Worm (Caenorhabditis elegans): Measurements from ENCODE around the gene fkh-6.

ce11 chrII:4370842-4371241, 12.4 kb downstream of the fkh-6 start:
- no peak for TF ChIP-seq R02D3.7 (tag; optimal IDR thresholded peaks at IDR 0.05)
- no peak for TF ChIP-seq sma-9 (GFP tag; optimal IDR thresholded peaks at IDR 0.05)
- TF ChIP-seq sma-9 (tag; optimal IDR thresholded peaks at IDR 0.05) = no peak

Data from whole organism, L2 larva.